Worm (Caenorhabditis elegans) whole organism, mixed stage, embryonic: ENCODE data around the gene F53F8.5.
A peak's percentile ranks its signal among the peaks of the same experiment; 100 is the strongest.

Experiments
- M03D4.4 ChIP-seq: sonication (generic microtip); optimal IDR thresholded peaks from 2 replicates; lab custom pipeline; 2017; ENCODE audit warnings: mild to moderate bottlenecking, missing genetic modification characterization, missing compliant biosample characterization
- bed-3 ChIP-seq: fragments of 200-800 bp; sonication (Bioruptor generic); optimal IDR thresholded peaks from 3 replicates; lab custom pipeline; 2018; ENCODE audit warnings: mild to moderate bottlenecking, missing genetic modification characterization, moderate library complexity, missing compliant biosample characterization
- blmp-1 ChIP-seq: fragments of 150-350 bp; optimal IDR thresholded peaks from 2 replicates; lab custom pipeline; 2014; ENCODE audit warnings: missing biosample characterization, missing genetic modification characterization
- ceh-43 ChIP-seq: fragments of 200-800 bp; sonication (Bioruptor generic); optimal IDR thresholded peaks from 2 replicates; lab custom pipeline; 2018; ENCODE audit warnings: mild to moderate bottlenecking, missing genetic modification characterization, moderate library complexity, missing compliant biosample characterization
- ceh-83 ChIP-seq: fragments of 200-800 bp; sonication (Bioruptor generic); optimal IDR thresholded peaks from 2 replicates; lab custom pipeline; 2018; ENCODE audit warnings: mild to moderate bottlenecking, missing genetic modification characterization, missing compliant biosample characterization
- ces-1 ChIP-seq: fragments of 150-350 bp; optimal IDR thresholded peaks from 2 replicates; lab custom pipeline; 2014; ENCODE audit warnings: missing biosample characterization, missing genetic modification reagents, missing genetic modification characterization
- cnd-1 ChIP-seq: fragments of 200-800 bp; sonication (Bioruptor generic); optimal IDR thresholded peaks from 2 replicates; lab custom pipeline; 2018; ENCODE audit warnings: mild to moderate bottlenecking, missing genetic modification characterization, missing compliant biosample characterization
- drap-1 ChIP-seq: fragments of 200-800 bp; sonication (Bioruptor generic); optimal IDR thresholded peaks from 3 replicates; lab custom pipeline; 2018; ENCODE audit warnings: mild to moderate bottlenecking, missing genetic modification characterization, missing compliant biosample characterization
- elt-1 ChIP-seq: sonication (generic microtip); optimal IDR thresholded peaks from 2 replicates; lab custom pipeline; 2017; ENCODE audit warnings: missing genetic modification characterization, mild to moderate bottlenecking, missing compliant biosample characterization, antibody characterized with exemption, moderate library complexity, borderline replicate concordance; ENCODE audit not compliant: insufficient read depth
- elt-3 ChIP-seq: fragments of 150-350 bp; optimal IDR thresholded peaks from 2 replicates; lab custom pipeline; 2014; ENCODE audit warnings: missing biosample characterization, missing genetic modification characterization
- flh-1 ChIP-seq: fragments of 200-800 bp; sonication (Bioruptor generic); optimal IDR thresholded peaks from 2 replicates; lab custom pipeline; 2018; ENCODE audit warnings: mild to moderate bottlenecking, missing genetic modification characterization, moderate library complexity, missing compliant biosample characterization
- ham-2 ChIP-seq: fragments of 200-800 bp; sonication (Bioruptor generic); optimal IDR thresholded peaks from 2 replicates; lab custom pipeline; 2018; ENCODE audit warnings: mild to moderate bottlenecking, missing genetic modification characterization, missing compliant biosample characterization
- hlh-1 ChIP-seq: fragments of 150-350 bp; optimal IDR thresholded peaks from 2 replicates; lab custom pipeline; 2014; ENCODE audit warnings: missing biosample characterization, missing genetic modification reagents, missing genetic modification characterization
- lin-13 ChIP-seq: fragments of 150-350 bp; optimal IDR thresholded peaks from 2 replicates; lab custom pipeline; 2014; ENCODE audit warnings: missing biosample characterization, missing genetic modification characterization
- lin-32 ChIP-seq: fragments of 200-800 bp; sonication (Bioruptor generic); optimal IDR thresholded peaks from 2 replicates; lab custom pipeline; 2018; ENCODE audit warnings: mild to moderate bottlenecking, missing genetic modification characterization, missing compliant biosample characterization
- lsy-2 ChIP-seq: fragments of 150-350 bp; optimal IDR thresholded peaks from 2 replicates; lab custom pipeline; 2014; ENCODE audit warnings: missing biosample characterization, missing genetic modification characterization
- mab-5 ChIP-seq: fragments of 150-350 bp; optimal IDR thresholded peaks from 2 replicates; lab custom pipeline; 2014; ENCODE audit warnings: missing biosample characterization, missing genetic modification characterization
- mep-1 ChIP-seq: fragments of 150-350 bp; optimal IDR thresholded peaks from 2 replicates; lab custom pipeline; 2017; ENCODE audit warnings: missing biosample characterization, missing genetic modification reagents, missing genetic modification characterization, inconsistent platforms
- mls-2 ChIP-seq: sonication (generic microtip); optimal IDR thresholded peaks from 2 replicates; lab custom pipeline; 2016; ENCODE audit warnings: mild to moderate bottlenecking, missing genetic modification characterization, moderate library complexity, missing compliant biosample characterization
- nhr-12 ChIP-seq: fragments of 150-350 bp; optimal IDR thresholded peaks from 2 replicates; lab custom pipeline; 2014; ENCODE audit warnings: missing biosample characterization, missing genetic modification characterization
- nhr-2 ChIP-seq: fragments of 150-350 bp; optimal IDR thresholded peaks from 2 replicates; lab custom pipeline; 2014; ENCODE audit warnings: missing biosample characterization, missing genetic modification characterization
- nhr-237 ChIP-seq: fragments of 150-350 bp; optimal IDR thresholded peaks from 2 replicates; lab custom pipeline; 2014; ENCODE audit warnings: missing biosample characterization, missing genetic modification characterization
- nhr-28 ChIP-seq: fragments of 150-350 bp; optimal IDR thresholded peaks from 2 replicates; lab custom pipeline; 2014; ENCODE audit warnings: missing biosample characterization, missing genetic modification characterization
- nhr-76 ChIP-seq: sonication (generic microtip); optimal IDR thresholded peaks from 2 replicates; lab custom pipeline; 2017; ENCODE audit warnings: missing biosample characterization, missing genetic modification characterization
- pha-4 ChIP-seq: fragments of 150-350 bp; optimal IDR thresholded peaks from 2 replicates; lab custom pipeline; 2018; ENCODE audit warnings: missing biosample characterization, missing genetic modification reagents, missing genetic modification characterization
- sem-2 ChIP-seq: fragments of 200-800 bp; sonication (Bioruptor generic); optimal IDR thresholded peaks from 2 replicates; lab custom pipeline; 2018; ENCODE audit warnings: mild to moderate bottlenecking, missing genetic modification characterization, missing compliant biosample characterization
- snpc-4 ChIP-seq: fragments of 150-350 bp; optimal IDR thresholded peaks from 2 replicates; lab custom pipeline; 2014; ENCODE audit warnings: missing biosample characterization, missing genetic modification characterization
- sptf-1 ChIP-seq: sonication (generic microtip); optimal IDR thresholded peaks from 2 replicates; lab custom pipeline; 2017; ENCODE audit warnings: mild to moderate bottlenecking, missing genetic modification characterization, moderate library complexity, missing compliant biosample characterization
- tbx-8 ChIP-seq: fragments of 200-800 bp; sonication (Bioruptor generic); optimal IDR thresholded peaks from 2 replicates; lab custom pipeline; 2018; ENCODE audit warnings: mild to moderate bottlenecking, missing genetic modification characterization, moderate library complexity, missing compliant biosample characterization
- unc-120 ChIP-seq: sonication (generic microtip); optimal IDR thresholded peaks from 2 replicates; lab custom pipeline; 2017; ENCODE audit warnings: missing genetic modification characterization, missing compliant biosample characterization; ENCODE audit not compliant: poor library complexity, severe bottlenecking
- unc-39 ChIP-seq: fragments of 150-350 bp; optimal IDR thresholded peaks from 2 replicates; lab custom pipeline; 2014; ENCODE audit warnings: missing biosample characterization, missing genetic modification characterization
- unc-62 ChIP-seq: fragments of 150-350 bp; optimal IDR thresholded peaks from 2 replicates; lab custom pipeline; 2014; ENCODE audit warnings: missing biosample characterization, missing genetic modification reagents, missing genetic modification characterization
- zip-8 ChIP-seq: fragments of 150-350 bp; optimal IDR thresholded peaks from 2 replicates; lab custom pipeline; 2014; ENCODE audit warnings: missing biosample characterization, missing genetic modification characterization
- ztf-11 ChIP-seq: fragments of 150-350 bp; optimal IDR thresholded peaks from 2 replicates; lab custom pipeline; 2014; ENCODE audit warnings: missing biosample characterization, missing genetic modification characterization

F53F8.5 gene

ce11 chrV:20710156-20710555, 6.3 kb upstream of the F53F8.5 start:
- TF ChIP-seq pha-4 (tag; lab: Kevin White, UChicago) (no peak), ham-2 (no peak), ces-1 (GFP tag; lab: Kevin White, UChicago) (peak; percentile 8), lin-32 (GFP tag; lab: Kevin White, UChicago) (no peak), nhr-237 (tag; lab: Kevin White, UChicago) (no peak), mab-5 (tag; lab: Kevin White, UChicago) (no peak), nhr-28 (no peak), bed-3 (GFP tag; lab: Kevin White, UChicago) (no peak)

- TF ChIP-seq nhr-237 (tag; lab: Kevin White, UChicago) (no peak), nhr-76 (tag; lab: Kevin White, UChicago) (no peak), unc-62 (no peak), zip-8 (tag; lab: Kevin White, UChicago) (no peak), nhr-12 (tag; lab: Kevin White, UChicago) (no peak), ceh-43 (GFP tag; lab: Kevin White, UChicago) (no peak), M03D4.4 (tag; lab: Kevin White, UChicago) (no peak), lsy-2 (no peak), lin-13 (tag; lab: Kevin White, UChicago) (no peak), sptf-1 (no peak), elt-1 (tag; lab: Kevin White, UChicago) (no peak), flh-1 (GFP tag; lab: Kevin White, UChicago) (no peak), cnd-1 (tag; lab: Kevin White, UChicago) (no peak)
These were observed 5.6 kb downstream of the F53F8.5 start, which contains the start of gene F53F8.7 for ce11 chrV:20698266-20698665. TSS of gene F53F8.7 (minus strand) at chrV:20698366.

ce11 chrV:20693968-20694367, 9.9 kb downstream of the F53F8.5 start:
- TF ChIP-seq elt-3 (tag; lab: Kevin White, UChicago) (no peak), M03D4.4 (tag; lab: Kevin White, UChicago) (peak; percentile 71), bed-3 (GFP tag; lab: Kevin White, UChicago) (peak; percentile 53), pha-4 (tag; lab: Kevin White, UChicago) (no peak), unc-62 (no peak), hlh-1 (tag; lab: Kevin White, UChicago) (no peak), ceh-43 (GFP tag; lab: Kevin White, UChicago) (peak; percentile 49), mep-1 (tag; lab: Kevin White, UChicago) (peak; percentile 45), unc-39 (tag; lab: Kevin White, UChicago) (no peak), ces-1 (GFP tag; lab: Kevin White, UChicago) (no peak), cnd-1 (tag; lab: Kevin White, UChicago) (peak; percentile 79), drap-1 (peak; percentile 94), ceh-83 (GFP tag; lab: Kevin White, UChicago) (peak; percentile 79), lsy-2 (no peak), sem-2 (GFP tag; lab: Kevin White, UChicago) (peak; percentile 45), lin-32 (GFP tag; lab: Kevin White, UChicago) (peak; percentile 48), nhr-237 (tag; lab: Kevin White, UChicago) (no peak), mls-2 (peak; percentile 57), flh-1 (GFP tag; lab: Kevin White, UChicago) (peak; percentile 18), nhr-12 (tag; lab: Kevin White, UChicago) (no peak), ham-2 (peak; percentile 65), sptf-1 (peak; percentile 87), ztf-11 (no peak), blmp-1 (tag; lab: Kevin White, UChicago) (no peak), tbx-8 (GFP tag; lab: Kevin White, UChicago) (peak; percentile 49), unc-120 (tag; lab: Kevin White, UChicago) (peak; percentile 47), zip-8 (tag; lab: Kevin White, UChicago) (no peak), elt-1 (tag; lab: Kevin White, UChicago) (no peak), snpc-4 (tag; lab: Kevin White, UChicago) (no peak), nhr-2 (tag; lab: Kevin White, UChicago) (no peak)

- TF ChIP-seq nhr-28 (no peak), ztf-11 (no peak), M03D4.4 (tag; lab: Kevin White, UChicago) (no peak), zip-8 (tag; lab: Kevin White, UChicago) (no peak)
- TF ChIP-seq, all 35 proteins: peak for 0
These were observed 10.9 kb downstream of the F53F8.5 start for ce11 chrV:20692903-20693302.
